Fruit fly (Drosophila melanogaster): ENCODE results near the gene CG15406.

DNA sequence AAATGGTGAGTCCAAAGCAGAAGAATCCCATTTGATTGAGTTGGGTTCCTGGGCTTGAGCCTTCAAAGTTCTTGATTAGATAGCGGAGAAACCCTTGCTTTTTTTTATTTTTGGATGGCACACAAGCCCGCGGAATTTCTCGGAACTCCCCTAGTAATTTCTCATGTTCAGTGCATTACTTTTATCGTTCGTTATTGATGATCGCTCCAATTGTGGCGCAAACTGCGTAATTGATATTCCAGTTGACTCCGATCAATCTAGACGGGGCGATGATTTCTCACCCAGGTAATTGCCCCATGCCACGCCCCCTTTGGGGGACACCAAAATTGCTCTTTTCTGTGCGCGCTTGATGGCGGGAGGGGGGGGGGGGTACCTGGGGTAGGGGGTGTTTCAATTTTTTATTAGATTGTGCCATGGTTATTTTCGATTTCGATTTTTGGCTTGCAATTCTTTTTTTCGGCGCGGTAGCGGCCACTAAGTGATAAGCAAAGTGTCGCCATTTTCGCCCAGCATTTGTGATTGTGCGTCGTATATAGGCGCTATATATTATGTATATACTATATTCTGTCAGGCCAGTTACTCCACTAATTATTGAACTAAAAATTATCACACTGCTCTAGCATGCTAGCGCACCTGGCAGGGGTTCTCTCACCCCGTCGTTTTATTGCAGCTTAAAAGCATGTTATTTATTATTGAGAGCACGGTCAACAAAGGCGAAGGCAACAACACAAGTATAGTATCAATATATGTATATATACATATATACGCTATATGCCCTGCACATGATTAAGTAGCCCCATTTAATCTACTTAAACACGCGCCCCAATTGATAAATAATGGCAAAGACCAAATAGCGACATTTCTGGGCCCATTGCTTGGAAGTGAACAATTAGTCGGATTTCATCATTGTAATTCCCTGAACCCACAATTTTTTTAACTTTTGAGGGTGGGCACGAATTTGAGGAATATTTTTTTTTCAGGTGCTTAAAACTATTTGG, 3.9 kb upstream of the CG15406 start:
- TF ChIP-seq Crg-1 (GFP tag; optimal IDR thresholded peaks at IDR 0.05) = peak; percentile 7
- TF ChIP-seq cnc (optimal IDR thresholded peaks at IDR 0.05) = no peak
- no peak for TF ChIP-seq CG7045 (GFP tag; optimal IDR thresholded peaks at IDR 0.05)
- no peak for TF ChIP-seq tj (GFP tag; optimal IDR thresholded peaks at IDR 0.05)
- TF ChIP-seq CG14711 (tag; optimal IDR thresholded peaks at IDR 0.05) = no peak
- TF ChIP-seq Mnt (GFP tag; optimal IDR thresholded peaks at IDR 0.05) = peak; percentile 23
- peak; percentile 75 for TF ChIP-seq kay (GFP tag; ENCODE audit: borderline replicate concordance)
- TF ChIP-seq CG11617 (GFP tag; optimal IDR thresholded peaks at IDR 0.05) = no peak
- TF ChIP-seq ovo (GFP tag; optimal IDR thresholded peaks at IDR 0.05) = no peak
- TF ChIP-seq Hr96 (GFP tag; optimal IDR thresholded peaks at IDR 0.05) = no peak
- TF ChIP-seq CG33017 (tag; optimal IDR thresholded peaks at IDR 0.05) = no peak

Data from whole organism, adult.